Fruit fly (Drosophila melanogaster) whole organism, embryonic: ENCODE results near the gene CG32388.

Experiments used
- Bdp1 ChIP-seq: fragments of 200-800 bp; sonication (Bioruptor generic); optimal IDR thresholded peaks from 3 replicates; lab custom pipeline; 2016; ENCODE audit warnings: missing biosample characterization, missing genetic modification characterization
- CG1024 ChIP-seq: fragments of 200-800 bp; sonication (Bioruptor generic); IDR thresholded peaks from 2 replicates; pipeline ENCODE4 v1.3.6; 2022; ENCODE audit warnings: missing biosample characterization, missing genetic modification characterization
- CG11093 ChIP-seq: fragments of 200-800 bp; sonication (Bioruptor generic); IDR thresholded peaks from 3 replicates; pipeline ENCODE4 v1.3.6; 2022; ENCODE audit warnings: missing biosample characterization, missing genetic modification characterization
- CG12236 ChIP-seq: fragments of 200-800 bp; sonication (Bioruptor generic); optimal IDR thresholded peaks from 2 replicates; lab custom pipeline; 2016; ENCODE audit warnings: missing biosample characterization, missing genetic modification characterization
- CG12391 ChIP-seq: fragments of 200-800 bp; sonication (Bioruptor generic); optimal IDR thresholded peaks from 3 replicates; lab custom pipeline; 2018; ENCODE audit warnings: missing biosample characterization, mild to moderate bottlenecking, missing genetic modification characterization, moderate library complexity
- CG12659 ChIP-seq: fragments of 200-800 bp; sonication (Bioruptor generic); optimal IDR thresholded peaks from 3 replicates; lab custom pipeline; 2017; ENCODE audit warnings: mild to moderate bottlenecking, missing biosample characterization, missing genetic modification reagents, missing genetic modification characterization
- CG13296 ChIP-seq: fragments of 200-800 bp; sonication (Bioruptor generic); optimal IDR thresholded peaks from 3 replicates; lab custom pipeline; 2018; ENCODE audit warnings: missing biosample characterization, mild to moderate bottlenecking, missing genetic modification characterization
- CG14014 ChIP-seq: fragments of 200-800 bp; sonication (Bioruptor generic); IDR thresholded peaks from 2 replicates; pipeline ENCODE4 v1.3.6; 2022; ENCODE audit warnings: missing biosample characterization, missing genetic modification characterization
- CG15514 ChIP-seq: fragments of 200-800 bp; sonication (Bioruptor generic); optimal IDR thresholded peaks from 3 replicates; lab custom pipeline; 2017; ENCODE audit warnings: missing biosample characterization, missing genetic modification characterization, mild to moderate bottlenecking, moderate library complexity, missing genetic modification reagents
- CG1647 ChIP-seq: fragments of 200-800 bp; sonication (Bioruptor generic); optimal IDR thresholded peaks from 3 replicates; lab custom pipeline; 2016; ENCODE audit warnings: missing biosample characterization, missing genetic modification characterization
- CG17328 ChIP-seq: fragments of 200-800 bp; sonication (Bioruptor generic); IDR thresholded peaks from 2 replicates; pipeline ENCODE4 v1.3.6; 2022; ENCODE audit warnings: missing biosample characterization, missing genetic modification characterization
- CG17802 ChIP-seq: fragments of 200-800 bp; sonication (Bioruptor generic); optimal IDR thresholded peaks from 2 replicates; lab custom pipeline; 2018; ENCODE audit warnings: missing biosample characterization, mild to moderate bottlenecking, missing genetic modification characterization, moderate library complexity
- CG2678 ChIP-seq: fragments of 200-800 bp; sonication (Bioruptor generic); optimal IDR thresholded peaks from 3 replicates; lab custom pipeline; 2019; ENCODE audit warnings: missing biosample characterization, mild to moderate bottlenecking, missing genetic modification characterization, moderate library complexity
- CG30431 ChIP-seq: fragments of 200-800 bp; sonication (Bioruptor generic); optimal IDR thresholded peaks from 2 replicates; lab custom pipeline; 2017; ENCODE audit warnings: missing biosample characterization, missing genetic modification characterization
- CG3065 ChIP-seq: fragments of 200-800 bp; sonication (Bioruptor generic); optimal IDR thresholded peaks from 2 replicates; lab custom pipeline; 2016; ENCODE audit warnings: missing biosample characterization, missing genetic modification characterization
- CG31224 ChIP-seq: fragments of 200-800 bp; sonication (Bioruptor generic); IDR thresholded peaks from 2 replicates; pipeline ENCODE4 v1.3.6; 2022; ENCODE audit warnings: missing biosample characterization, missing genetic modification characterization
- CG43689 ChIP-seq: fragments of 200-800 bp; sonication (Bioruptor generic); IDR thresholded peaks from 2 replicates; pipeline ENCODE4 v1.3.6; 2022; ENCODE audit warnings: missing biosample characterization, missing genetic modification characterization
- CG4730 ChIP-seq: fragments of 200-800 bp; sonication (Bioruptor generic); IDR thresholded peaks from 2 replicates; pipeline ENCODE4 v1.3.6; 2022; ENCODE audit warnings: missing biosample characterization, missing genetic modification characterization
- CG4820 ChIP-seq: fragments of 200-800 bp; sonication (Bioruptor generic); optimal IDR thresholded peaks from 3 replicates; lab custom pipeline; 2016; ENCODE audit warnings: missing biosample characterization, missing genetic modification characterization
- CG6854 ChIP-seq: fragments of 200-800 bp; sonication (Bioruptor generic); optimal IDR thresholded peaks from 3 replicates; lab custom pipeline; 2017; ENCODE audit warnings: missing biosample characterization, mild to moderate bottlenecking, missing genetic modification characterization
- CG8944 ChIP-seq: fragments of 200-800 bp; sonication (Bioruptor generic); optimal IDR thresholded peaks from 3 replicates; lab custom pipeline; 2016; ENCODE audit warnings: missing biosample characterization, missing genetic modification characterization
- CG9817 ChIP-seq: fragments of 200-800 bp; sonication (Bioruptor generic); optimal IDR thresholded peaks from 2 replicates; lab custom pipeline; 2018; ENCODE audit warnings: missing biosample characterization, mild to moderate bottlenecking, missing genetic modification characterization, moderate library complexity
- CkIIα-i1 ChIP-seq: fragments of 200-800 bp; sonication (Bioruptor generic); IDR thresholded peaks from 2 replicates; pipeline ENCODE4 v1.3.6; 2022; ENCODE audit warnings: missing biosample characterization, missing genetic modification characterization
- D ChIP-seq, 2 experiments: fragments of 200-800 bp in 1 of 2; fragments of >200 bp in 1 of 2; sonication (Bioruptor generic) in 1 of 2; optimal IDR thresholded peaks; 2 replicates in 1 of 2; 3 replicates in 1 of 2; lab custom pipeline; 2017; ENCODE audit warnings: mild to moderate bottlenecking in 1 of 2, missing biosample characterization in 1 of 2, missing genetic modification characterization in 1 of 2, missing genetic modification reagents in 1 of 2
- Dll ChIP-seq: fragments of 200-800 bp; sonication (Bioruptor generic); IDR thresholded peaks from 4 replicates; pipeline ENCODE4 v1.3.6; 2022; ENCODE audit warnings: missing biosample characterization, missing genetic modification characterization; ENCODE audit not compliant: partially characterized antibody
- Doc3 ChIP-seq: fragments of 200-800 bp; sonication (Bioruptor generic); IDR thresholded peaks from 3 replicates; pipeline ENCODE4 v1.3.6; 2022; ENCODE audit warnings: missing biosample characterization, missing genetic modification characterization; ENCODE audit not compliant: partially characterized antibody
- ERR ChIP-seq: fragments of 200-800 bp; sonication (Bioruptor generic); optimal IDR thresholded peaks from 2 replicates; lab custom pipeline; 2016; ENCODE audit warnings: missing biosample characterization, missing genetic modification characterization
- H15 ChIP-seq: fragments of 200-800 bp; sonication (Bioruptor generic); IDR thresholded peaks from 3 replicates; pipeline ENCODE4 v1.3.6; 2022; ENCODE audit warnings: missing biosample characterization, missing genetic modification characterization
- Hsf ChIP-seq: fragments of 200-800 bp; sonication (Bioruptor generic); optimal IDR thresholded peaks from 3 replicates; lab custom pipeline; 2016; ENCODE audit warnings: missing biosample characterization, missing genetic modification characterization
- Sox100B ChIP-seq: fragments of 200-800 bp; sonication (Bioruptor generic); optimal IDR thresholded peaks from 3 replicates; lab custom pipeline; 2018; ENCODE audit warnings: missing biosample characterization, mild to moderate bottlenecking, missing genetic modification characterization
- YL-1 ChIP-seq: fragments of 200-800 bp; sonication (Bioruptor generic); optimal IDR thresholded peaks from 3 replicates; lab custom pipeline; 2017; ENCODE audit warnings: missing biosample characterization, mild to moderate bottlenecking, missing genetic modification characterization
- ap ChIP-seq: fragments of 200-800 bp; sonication (Bioruptor generic); IDR thresholded peaks from 2 replicates; pipeline ENCODE4 v1.3.6; 2022; ENCODE audit warnings: missing biosample characterization, missing genetic modification characterization
- ato ChIP-seq: fragments of 200-800 bp; sonication (Bioruptor generic); IDR thresholded peaks from 2 replicates; pipeline ENCODE4 v1.3.6; 2022; ENCODE audit warnings: missing biosample characterization, missing genetic modification characterization; ENCODE audit not compliant: partially characterized antibody
- cato ChIP-seq: fragments of 200-800 bp; sonication (Bioruptor generic); optimal IDR thresholded peaks from 2 replicates; lab custom pipeline; 2016; ENCODE audit warnings: missing biosample characterization, missing genetic modification characterization, borderline replicate concordance
- gce ChIP-seq: fragments of 200-800 bp; sonication (Bioruptor generic); IDR thresholded peaks from 3 replicates; pipeline ENCODE4 v1.3.6; 2022; ENCODE audit warnings: missing biosample characterization, missing genetic modification characterization
- grau ChIP-seq: fragments of 200-800 bp; optimal IDR thresholded peaks from 3 replicates; lab custom pipeline; 2019; ENCODE audit warnings: missing biosample characterization, mild to moderate bottlenecking, missing genetic modification characterization, moderate library complexity
- jing ChIP-seq: fragments of 200-800 bp; sonication (Bioruptor generic); optimal IDR thresholded peaks from 2 replicates; lab custom pipeline; 2018; ENCODE audit warnings: missing biosample characterization, mild to moderate bottlenecking, missing genetic modification characterization
- p53 ChIP-seq: fragments of 200-800 bp; sonication (Bioruptor generic); optimal IDR thresholded peaks from 2 replicates; lab custom pipeline; 2016; ENCODE audit warnings: missing biosample characterization, missing genetic modification characterization
- pan ChIP-seq, 4 experiments: fragments of >200 bp in 3 of 4; fragments of 200-800 bp in 1 of 4; sonication (Bioruptor generic) in 1 of 4; optimal IDR thresholded peaks in 3 of 4; IDR thresholded peaks in 1 of 4; 2 replicates each; pipeline versions ENCODE4 v1.3.6 to Lab custom; 2017 to 2022; ENCODE audit warnings: missing biosample characterization in 2 of 4, missing genetic modification characterization in 2 of 4, mixed read lengths in 1 of 4
- psq ChIP-seq: fragments of 200-800 bp; sonication (Bioruptor generic); optimal IDR thresholded peaks from 2 replicates; lab custom pipeline; 2017; ENCODE audit warnings: missing biosample characterization, missing genetic modification characterization
- pum ChIP-seq: fragments of 200-800 bp; sonication (Bioruptor generic); optimal IDR thresholded peaks from 2 replicates; lab custom pipeline; 2016; ENCODE audit warnings: missing biosample characterization, missing genetic modification characterization
- pzg ChIP-seq: fragments of 200-800 bp; sonication (Bioruptor generic); optimal IDR thresholded peaks from 3 replicates; lab custom pipeline; 2018; ENCODE audit warnings: missing biosample characterization, mild to moderate bottlenecking, missing genetic modification characterization, moderate library complexity
- schlank ChIP-seq: fragments of 200-800 bp; sonication (Bioruptor generic); optimal IDR thresholded peaks from 2 replicates; lab custom pipeline; 2018; ENCODE audit warnings: missing biosample characterization, mild to moderate bottlenecking, missing genetic modification characterization
- slp2 ChIP-seq: fragments of 200-800 bp; sonication (Bioruptor generic); optimal IDR thresholded peaks from 2 replicates; lab custom pipeline; 2016; ENCODE audit warnings: missing biosample characterization, missing genetic modification characterization
- tap ChIP-seq: fragments of 200-800 bp; optimal IDR thresholded peaks from 3 replicates; lab custom pipeline; 2019; ENCODE audit warnings: missing biosample characterization, mild to moderate bottlenecking, missing genetic modification characterization, moderate library complexity
- tna ChIP-seq: fragments of 200-800 bp; sonication (Bioruptor generic); IDR thresholded peaks from 2 replicates; pipeline ENCODE4 v1.3.6; 2022; ENCODE audit warnings: missing biosample characterization, missing genetic modification characterization; ENCODE audit not compliant: partially characterized antibody
- trh ChIP-seq: fragments of 200-800 bp; sonication (Bioruptor generic); optimal IDR thresholded peaks from 2 replicates; lab custom pipeline; 2016; ENCODE audit warnings: missing biosample characterization, missing genetic modification characterization
- usp ChIP-seq: fragments of >200 bp; optimal IDR thresholded peaks from 2 replicates; lab custom pipeline; 2017; ENCODE audit warnings: missing biosample characterization, missing genetic modification characterization
- vfl ChIP-seq: fragments of 200-800 bp; sonication (Bioruptor generic); optimal IDR thresholded peaks from 2 replicates; lab custom pipeline; 2016; ENCODE audit warnings: missing biosample characterization, missing genetic modification characterization
- wdn ChIP-seq: fragments of 200-800 bp; sonication (Bioruptor generic); IDR thresholded peaks from 2 replicates; pipeline ENCODE4 v1.3.6; 2022; ENCODE audit warnings: missing biosample characterization, missing genetic modification characterization

Gene CG32388

DNA sequence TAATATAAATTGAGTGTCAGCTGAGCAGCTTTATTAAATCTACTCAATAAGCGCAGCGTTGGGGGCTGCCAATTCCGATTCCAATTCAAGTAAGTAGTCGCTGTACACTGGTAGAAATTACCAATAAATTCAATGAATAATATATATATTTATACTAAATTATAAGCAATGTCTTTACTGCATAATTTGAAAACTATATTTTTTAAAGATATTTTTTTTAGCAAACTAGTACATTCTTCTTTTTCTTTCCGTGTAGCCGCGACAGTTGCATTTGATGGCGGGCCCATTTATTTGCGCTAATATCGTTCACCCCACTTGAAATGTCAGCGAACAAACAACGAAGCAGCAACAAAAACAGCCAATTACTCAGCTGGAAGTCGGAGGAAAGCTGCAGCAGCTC, 7.0 kb downstream of the CG32388 start (continued):
- TF ChIP-seq CG9817 (tag; lab: Kevin White, UChicago) (no peak), slp2 (GFP tag; lab: Kevin White, UChicago) (no peak), ERR (GFP tag; lab: Kevin White, UChicago) (no peak), tap (peak; percentile 26), CG1647 (GFP tag; lab: Kevin White, UChicago) (no peak), CG8944 (GFP tag; lab: Kevin White, UChicago) (no peak), schlank (tag; lab: Kevin White, UChicago) (no peak), psq (GFP tag; lab: Kevin White, UChicago) (no peak), ato (no peak), CG1024 (GFP tag; lab: Robert Waterston, UW) (0 out of 2 replicates have a peak, but pooled peaks have one; percentile 25), CG6854 (no peak), CG17328 (GFP tag; lab: Robert Waterston, UW) (peak; percentile 45; the same call in 1 of the 2 replicates), pan (optimal IDR thresholded peaks at IDR 0.05; lab: Kevin White, UChicago) (no peak), pan (GFP tag; optimal IDR thresholded peaks at IDR 0.05 in 1 of 2, IDR thresholded peaks at IDR 0.05 in 1 of 2) (peak in 1 of 2 experiments; percentile 61), wdn (GFP tag; lab: Robert Waterston, UW) (no peak), CG3065 (no peak), tna (GFP tag; lab: Robert Waterston, UW) (no peak), Hsf (GFP tag; lab: Kevin White, UChicago) (no peak), CG14014 (peak; percentile 66), CG43689 (GFP tag; lab: Robert Waterston, UW) (peak; percentile 47; the same call in 1 of the 2 replicates), Dll (GFP tag; lab: Robert Waterston, UW) (no peak), pzg (GFP tag; lab: Kevin White, UChicago) (no peak), CG2678 (tag; lab: Kevin White, UChicago) (peak; percentile 66), D (optimal IDR thresholded peaks at IDR 0.05; lab: Kevin White, UChicago) (no peak), D (GFP tag; optimal IDR thresholded peaks at IDR 0.05; lab: Kevin White, UChicago) (peak; percentile 56), vfl (GFP tag; lab: Kevin White, UChicago) (no peak), cato (GFP tag; lab: Kevin White, UChicago) (no peak), CkIIα-i1 (GFP tag; lab: Robert Waterston, UW) (no peak), pum (no peak), Doc3 (no peak), CG31224 (GFP tag; lab: Robert Waterston, UW) (no peak), CG12659 (GFP tag; lab: Kevin White, UChicago) (peak; percentile 32), p53 (GFP tag; lab: Kevin White, UChicago) (no peak), CG30431 (peak; percentile 23), CG4820 (GFP tag; lab: Kevin White, UChicago) (peak; percentile 31), grau (tag; lab: Kevin White, UChicago) (peak; percentile 5), YL-1 (GFP tag; lab: Kevin White, UChicago) (no peak), CG12236 (GFP tag; lab: Kevin White, UChicago) (no peak), CG12391 (peak; percentile 75), trh (peak; percentile 43), Sox100B (GFP tag; lab: Kevin White, UChicago) (peak; percentile 63), H15 (GFP tag; lab: Robert Waterston, UW) (no peak), CG17802 (no peak), ap (GFP tag; lab: Robert Waterston, UW) (peak; percentile 41; the same call in 1 of the 2 replicates), CG13296 (no peak), CG15514 (GFP tag; lab: Kevin White, UChicago) (no peak), Bdp1 (GFP tag; lab: Kevin White, UChicago) (no peak), CG4730 (GFP tag; lab: Robert Waterston, UW) (no peak; the same call in 1 of the 2 replicates), usp (GFP tag; lab: Kevin White, UChicago) (no peak), CG11093 (peak; percentile 33; the same call in 1 of the 3 replicates), jing (no peak), gce (GFP tag; lab: Robert Waterston, UW) (0 out of 3 replicates have a peak, but pooled peaks have one; percentile 16)
